Worm (Caenorhabditis elegans) whole organism, L4 larva: ENCODE results near the gene F09C8.1.

Experiments used
- D1046.2 ChIP-seq: fragments of 200-800 bp; sonication (Bioruptor generic); IDR thresholded peaks from 2 replicates; pipeline ENCODE4 v1.3.6; 2022; ENCODE audit warnings: missing genetic modification characterization, missing compliant biosample characterization
- F37D6.2 ChIP-seq: sonication (generic microtip); optimal IDR thresholded peaks from 2 replicates; lab custom pipeline; 2016; ENCODE audit warnings: mild to moderate bottlenecking, missing genetic modification characterization, missing compliant biosample characterization
- Y105C5A.15 ChIP-seq: fragments of 200-800 bp; sonication (Bioruptor generic); IDR thresholded peaks from 2 replicates; pipeline ENCODE4 v1.3.6; 2022; ENCODE audit warnings: missing genetic modification characterization, missing compliant biosample characterization
- Y5F2A.4 ChIP-seq: fragments of 200-800 bp; sonication (Bioruptor generic); optimal IDR thresholded peaks from 2 replicates; lab custom pipeline; 2018; ENCODE audit warnings: mild to moderate bottlenecking, missing genetic modification characterization, missing compliant biosample characterization
- aha-1 ChIP-seq: fragments of 150-350 bp; peaks from one replicate; lab custom pipeline; 2014; ENCODE audit warnings: missing biosample characterization, missing genetic modification characterization
- ama-1 ChIP-seq: fragments of 150-350 bp; optimal IDR thresholded peaks from 2 replicates; lab custom pipeline; 2014; ENCODE audit warnings: inconsistent platforms, mixed read lengths
- ceh-28 ChIP-seq: fragments of 150-350 bp; optimal IDR thresholded peaks from 2 replicates; lab custom pipeline; 2014; ENCODE audit warnings: missing biosample characterization, missing genetic modification reagents, missing genetic modification characterization
- ceh-62 ChIP-seq: sonication (generic microtip); optimal IDR thresholded peaks from 2 replicates; lab custom pipeline; 2017; ENCODE audit warnings: missing biosample characterization, missing genetic modification characterization
- cey-2 ChIP-seq: sonication (generic microtip); optimal IDR thresholded peaks from 3 replicates; lab custom pipeline; 2017; ENCODE audit warnings: missing genetic modification characterization, mild to moderate bottlenecking, missing compliant biosample characterization, antibody characterized with exemption, borderline replicate concordance; ENCODE audit not compliant: insufficient read depth
- daf-16 ChIP-seq, 3 experiments: sonication (generic microtip); optimal IDR thresholded peaks; 2 replicates each; lab custom pipeline; 2016 to 2017; ENCODE audit warnings: missing genetic modification characterization in 3 of 3, missing genetic modification reagents in 3 of 3, mild to moderate bottlenecking in 2 of 3, missing compliant biosample characterization in 2 of 3, missing biosample characterization in 1 of 3, moderate library complexity in 1 of 3
- dmd-6 ChIP-seq: fragments of 200-800 bp; sonication (Bioruptor generic); IDR thresholded peaks from 2 replicates; pipeline ENCODE4 v1.3.6; 2022; ENCODE audit warnings: missing genetic modification reagents, missing genetic modification characterization, missing compliant biosample characterization
- dpl-1 ChIP-seq: fragments of 150-350 bp; optimal IDR thresholded peaks from 2 replicates; lab custom pipeline; 2014; ENCODE audit warnings: missing biosample characterization, missing genetic modification reagents, missing genetic modification characterization
- dve-1 ChIP-seq: sonication (generic microtip); optimal IDR thresholded peaks from 2 replicates; lab custom pipeline; 2017; ENCODE audit warnings: antibody characterized with exemption, mild to moderate bottlenecking, missing genetic modification characterization, missing compliant biosample characterization; ENCODE audit not compliant: insufficient read depth
- egl-43 ChIP-seq: fragments of 200-800 bp; sonication (Bioruptor generic); IDR thresholded peaks from 2 replicates; pipeline ENCODE4 v1.3.6; 2022; ENCODE audit warnings: missing genetic modification reagents, missing genetic modification characterization, missing compliant biosample characterization
- hif-1 ChIP-seq, 2 experiments: sonication (generic microtip); optimal IDR thresholded peaks; 2 replicates each; lab custom pipeline; 2016 to 2017; ENCODE audit warnings: missing compliant biosample characterization in 2 of 2, missing genetic modification characterization in 2 of 2, missing genetic modification reagents in 2 of 2, missing genotype in 2 of 2, mild to moderate bottlenecking in 1 of 2
- hlh-11 ChIP-seq: fragments of 200-800 bp; sonication (Bioruptor generic); optimal IDR thresholded peaks from 2 replicates; lab custom pipeline; 2018; ENCODE audit warnings: mild to moderate bottlenecking, missing genetic modification characterization, missing compliant biosample characterization
- hlh-30 ChIP-seq: sonication (generic microtip); optimal IDR thresholded peaks from 2 replicates; lab custom pipeline; 2017; ENCODE audit warnings: antibody characterized with exemption, mild to moderate bottlenecking, missing genetic modification characterization, missing compliant biosample characterization; ENCODE audit not compliant: insufficient read depth
- hmg-1.1 ChIP-seq: fragments of 200-800 bp; sonication (Bioruptor generic); IDR thresholded peaks from 2 replicates; pipeline ENCODE4 v1.3.6; 2022; ENCODE audit warnings: missing genetic modification reagents, missing genetic modification characterization, missing compliant biosample characterization
- lim-7 ChIP-seq: fragments of 200-800 bp; sonication (Bioruptor generic); IDR thresholded peaks from 2 replicates; pipeline ENCODE4 v1.3.6; 2022; ENCODE audit warnings: missing genetic modification characterization, missing compliant biosample characterization
- lin-13 ChIP-seq: fragments of 150-350 bp; optimal IDR thresholded peaks from 2 replicates; lab custom pipeline; 2014; ENCODE audit warnings: missing biosample characterization, missing genetic modification reagents, missing genetic modification characterization
- lin-15B ChIP-seq: fragments of 150-350 bp; sonication (generic microtip); optimal IDR thresholded peaks from 3 replicates; lab custom pipeline; 2014; ENCODE audit warnings: missing biosample characterization, missing genetic modification characterization
- madf-5 ChIP-seq, 2 experiments: fragments of 200-800 bp; sonication (Bioruptor generic); IDR thresholded peaks; 2 replicates each; pipeline ENCODE4 v1.3.6; 2022; ENCODE audit warnings: missing compliant biosample characterization in 2 of 2, missing genetic modification characterization in 2 of 2
- mdl-1 ChIP-seq, 2 experiments: fragments of 150-350 bp in 1 of 2; sonication (generic microtip) in 1 of 2; optimal IDR thresholded peaks; 2 replicates each; lab custom pipeline; 2014 to 2017; ENCODE audit warnings: missing biosample characterization in 2 of 2, missing genetic modification characterization in 2 of 2
- mep-1 ChIP-seq: fragments of 150-350 bp; sonication (generic microtip); optimal IDR thresholded peaks from 3 replicates; lab custom pipeline; 2014; ENCODE audit warnings: missing biosample characterization, missing genetic modification characterization
- mxl-2 ChIP-seq: fragments of 200-800 bp; sonication (Bioruptor generic); conservative IDR thresholded peaks from 2 replicates; pipeline ENCODE4 v1.3.6; 2022; ENCODE audit warnings: missing genetic modification reagents, missing genetic modification characterization, missing compliant biosample characterization
- mxl-3 ChIP-seq: fragments of 200-800 bp; sonication (Bioruptor generic); optimal IDR thresholded peaks from 2 replicates; lab custom pipeline; 2018; ENCODE audit warnings: mild to moderate bottlenecking, missing genetic modification characterization, missing compliant biosample characterization
- nhr-10 ChIP-seq: fragments of 150-350 bp; optimal IDR thresholded peaks from 2 replicates; lab custom pipeline; 2014; ENCODE audit warnings: missing biosample characterization, missing genetic modification characterization
- nhr-11 ChIP-seq: fragments of 150-350 bp; optimal IDR thresholded peaks from 2 replicates; lab custom pipeline; 2014; ENCODE audit warnings: missing biosample characterization, missing genetic modification characterization
- nhr-25 ChIP-seq: sonication (generic microtip); optimal IDR thresholded peaks from 2 replicates; lab custom pipeline; 2017; ENCODE audit warnings: missing genetic modification characterization, mild to moderate bottlenecking, missing compliant biosample characterization, antibody characterized with exemption, moderate library complexity, borderline replicate concordance; ENCODE audit not compliant: insufficient read depth
- nhr-28 ChIP-seq: fragments of 150-350 bp; optimal IDR thresholded peaks from 2 replicates; lab custom pipeline; 2014; ENCODE audit warnings: missing biosample characterization, missing genetic modification characterization
- nhr-48 ChIP-seq: sonication (generic microtip); optimal IDR thresholded peaks from 2 replicates; lab custom pipeline; 2016; ENCODE audit warnings: mild to moderate bottlenecking, missing genetic modification characterization, missing compliant biosample characterization
- nhr-77 ChIP-seq: fragments of 150-350 bp; optimal IDR thresholded peaks from 2 replicates; lab custom pipeline; 2014; ENCODE audit warnings: missing biosample characterization, missing genetic modification characterization
- php-3 ChIP-seq: fragments of 200-800 bp; sonication (Bioruptor generic); IDR thresholded peaks from 2 replicates; pipeline ENCODE4 v1.3.6; 2022; ENCODE audit warnings: missing genetic modification reagents, missing genetic modification characterization, missing compliant biosample characterization
- pqm-1 ChIP-seq: sonication (generic microtip); optimal IDR thresholded peaks from 2 replicates; lab custom pipeline; 2017; ENCODE audit warnings: missing biosample characterization, missing genetic modification characterization
- rbr-2 ChIP-seq: sonication (generic microtip); optimal IDR thresholded peaks from 2 replicates; lab custom pipeline; 2016; ENCODE audit warnings: missing genotype, missing genetic modification characterization, missing compliant biosample characterization
- saeg-2 ChIP-seq: fragments of 200-800 bp; sonication (Bioruptor generic); IDR thresholded peaks from 2 replicates; pipeline ENCODE4 v1.3.6; 2022; ENCODE audit warnings: missing genetic modification reagents, missing genetic modification characterization, missing compliant biosample characterization
- sdz-12 ChIP-seq: fragments of 200-800 bp; sonication (Bioruptor generic); optimal IDR thresholded peaks from 2 replicates; lab custom pipeline; 2018; ENCODE audit warnings: mild to moderate bottlenecking, missing genetic modification characterization, missing compliant biosample characterization
- set-16 ChIP-seq: fragments of 200-800 bp; sonication (Bioruptor generic); IDR thresholded peaks from 2 replicates; pipeline ENCODE4 v1.3.6; 2022; ENCODE audit warnings: missing genetic modification reagents, missing genetic modification characterization, missing compliant biosample characterization
- spr-1 ChIP-seq: sonication (generic microtip); optimal IDR thresholded peaks from 2 replicates; lab custom pipeline; 2016; ENCODE audit warnings: mild to moderate bottlenecking, missing genetic modification characterization, missing compliant biosample characterization
- unc-130 ChIP-seq: sonication (generic microtip); optimal IDR thresholded peaks from 2 replicates; lab custom pipeline; 2016; ENCODE audit warnings: missing genetic modification reagents, missing genetic modification characterization, missing compliant biosample characterization
- unc-62 ChIP-seq, 3 experiments: fragments of 150-350 bp in 1 of 3; sonication (generic microtip); optimal IDR thresholded peaks in 2 of 3; peaks in 1 of 3; 1 replicate in 1 of 3; 2 replicates in 2 of 3; lab custom pipeline; 2014 to 2017; ENCODE audit warnings: missing biosample characterization in 3 of 3, missing genetic modification characterization in 3 of 3, missing genetic modification reagents in 3 of 3, missing genotype in 1 of 3
- vab-7 ChIP-seq: fragments of 200-800 bp; sonication (Bioruptor generic); IDR thresholded peaks from 2 replicates; pipeline ENCODE4 v1.3.6; 2022; ENCODE audit warnings: missing genetic modification reagents, missing genetic modification characterization, missing compliant biosample characterization
- zfp-2 ChIP-seq: sonication (generic microtip); optimal IDR thresholded peaks from 2 replicates; lab custom pipeline; 2016; ENCODE audit warnings: mild to moderate bottlenecking, missing genetic modification characterization, missing compliant biosample characterization

F09C8.1 gene

DNA sequence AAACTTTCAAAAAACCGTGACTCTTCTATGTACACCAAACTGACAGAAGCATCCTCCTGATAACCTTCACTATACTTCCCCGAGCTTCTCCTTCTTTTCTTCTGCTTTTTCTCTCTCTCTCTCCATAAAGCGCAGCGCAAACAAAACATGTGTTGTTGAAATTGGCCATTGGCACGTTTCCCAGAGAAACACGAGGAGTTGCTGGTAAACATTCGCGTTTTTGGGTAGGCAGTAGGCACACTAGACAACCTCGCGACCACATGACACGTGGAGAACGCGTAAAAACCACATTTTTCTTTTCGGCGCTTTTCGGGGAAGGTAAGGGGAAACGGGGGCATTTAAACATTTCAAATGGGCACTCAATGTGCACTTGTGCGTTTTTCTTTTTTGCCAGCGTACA is 32.3 kb downstream of the F09C8.1 start (continued):
- peak; percentile 77 for TF ChIP-seq mxl-3 (GFP tag; lab: Kevin White, UChicago)
- TF ChIP-seq nhr-77 (tag; lab: Kevin White, UChicago), result peak; percentile 80
- TF ChIP-seq dpl-1, result peak; percentile 4
- no peak for TF ChIP-seq ama-1 (lab: Kevin White, UChicago)
- TF ChIP-seq nhr-25 (tag; lab: Kevin White, UChicago), result no peak
- TF ChIP-seq dve-1 (tag; lab: Kevin White, UChicago), result peak; percentile 89
- TF ChIP-seq vab-7 (GFP tag; lab: Robert Waterston, UW), result no peak
- peak; percentile 97 for TF ChIP-seq hlh-30 (tag; lab: Kevin White, UChicago)
- TF ChIP-seq lim-7 (GFP tag; lab: Robert Waterston, UW), result no peak
- TF ChIP-seq saeg-2, result no peak
- TF ChIP-seq nhr-11 (tag; lab: Kevin White, UChicago), result peak; percentile 66
- peak; percentile 71; the same call in 1 of the 2 replicates for TF ChIP-seq egl-43 (GFP tag; lab: Robert Waterston, UW)
- no peak for TF ChIP-seq madf-5 (GFP tag; IDR thresholded peaks at IDR 0.05; lab: Robert Waterston, UW)

ce11 chrX:16130213-16130612 is 33.1 kb downstream of the F09C8.1 start:
- peak in 1 of 2 experiments; percentile 37 for TF ChIP-seq hif-1 (tag; optimal IDR thresholded peaks at IDR 0.05; lab: Kevin White, UChicago)
- no peak for TF ChIP-seq zfp-2 (tag; lab: Kevin White, UChicago)
- TF ChIP-seq dve-1 (tag; lab: Kevin White, UChicago), result peak; percentile 72
- peak in 1 of 2 experiments; percentile 89 for TF ChIP-seq unc-62 (GFP tag; optimal IDR thresholded peaks at IDR 0.05 in 1 of 2; lab: Kevin White, UChicago)
- TF ChIP-seq unc-62 (tag; optimal IDR thresholded peaks at IDR 0.05; lab: Kevin White, UChicago), result no peak
- peak; percentile 54; the same call in 1 of the 2 replicates for TF ChIP-seq php-3 (GFP tag; lab: Robert Waterston, UW)
- peak in 1 of 2 experiments; percentile 50 for TF ChIP-seq mdl-1 (tag; optimal IDR thresholded peaks at IDR 0.05; lab: Kevin White, UChicago)
- TF ChIP-seq ceh-28, result no peak
- no peak for TF ChIP-seq daf-16 (GFP tag; optimal IDR thresholded peaks at IDR 0.05; lab: Kevin White, UChicago)
- peak; percentile 98 for TF ChIP-seq daf-16 (tag; optimal IDR thresholded peaks at IDR 0.05; lab: Kevin White, UChicago)
- peak; percentile 68 for TF ChIP-seq pqm-1
- 0 out of 2 replicates have a peak, but pooled peaks have one; percentile 7 for TF ChIP-seq dmd-6
- peak; percentile 5 for TF ChIP-seq hlh-30 (tag; lab: Kevin White, UChicago)
- peak; percentile 78 for TF ChIP-seq nhr-28 (tag; lab: Kevin White, UChicago)
- TF ChIP-seq D1046.2, result no peak
- peak; percentile 34 for TF ChIP-seq hlh-11 (tag; lab: Kevin White, UChicago)
- TF ChIP-seq nhr-77 (tag; lab: Kevin White, UChicago), result peak; percentile 40

- no peak for TF ChIP-seq ceh-62 (tag; lab: Kevin White, UChicago)
- TF ChIP-seq mep-1 (tag; lab: Kevin White, UChicago), result peak; percentile 46
- no peak for TF ChIP-seq cey-2 (tag; lab: Kevin White, UChicago)
- TF ChIP-seq nhr-11 (tag; lab: Kevin White, UChicago), result peak; percentile 14
- no peak for TF ChIP-seq zfp-2 (tag; lab: Kevin White, UChicago)
- peak in 1 of 2 experiments; percentile 79 for TF ChIP-seq mdl-1 (tag; optimal IDR thresholded peaks at IDR 0.05; lab: Kevin White, UChicago)
- TF ChIP-seq php-3 (GFP tag; lab: Robert Waterston, UW), result no peak
- TF ChIP-seq unc-62 (GFP tag; optimal IDR thresholded peaks at IDR 0.05 in 1 of 2; lab: Kevin White, UChicago), result peak in 1 of 2 experiments; percentile 87
- TF ChIP-seq unc-62 (tag; optimal IDR thresholded peaks at IDR 0.05; lab: Kevin White, UChicago), result no peak
- TF ChIP-seq daf-16 (GFP tag; optimal IDR thresholded peaks at IDR 0.05; lab: Kevin White, UChicago), result peak in 1 of 2 experiments; percentile 61
- TF ChIP-seq daf-16 (tag; optimal IDR thresholded peaks at IDR 0.05; lab: Kevin White, UChicago), result peak; percentile 2
- no peak for TF ChIP-seq egl-43 (GFP tag; lab: Robert Waterston, UW)
- no peak for TF ChIP-seq Y105C5A.15 (GFP tag; lab: Robert Waterston, UW)
- peak; percentile 28 for TF ChIP-seq F37D6.2
- peak; percentile 28 for TF ChIP-seq ama-1 (lab: Kevin White, UChicago)
- peak; percentile 91 for TF ChIP-seq aha-1 (tag; lab: Kevin White, UChicago)
- TF ChIP-seq lin-13 (GFP tag; lab: Kevin White, UChicago), result no peak
- TF ChIP-seq dmd-6, result peak; percentile 20; the same call in 1 of the 2 replicates
- TF ChIP-seq lin-15B (tag; lab: Kevin White, UChicago), result no peak
- TF ChIP-seq Y5F2A.4 (GFP tag; lab: Kevin White, UChicago), result no peak
- no peak for TF ChIP-seq spr-1
- TF ChIP-seq hlh-11 (tag; lab: Kevin White, UChicago), result peak; percentile 42
- TF ChIP-seq hmg-1.1 (GFP tag; lab: Robert Waterston, UW), result peak; percentile 53
- TF ChIP-seq sdz-12, result no peak
- TF ChIP-seq mxl-2 (GFP tag; lab: Robert Waterston, UW), result no peak
- TF ChIP-seq nhr-48 (tag; lab: Kevin White, UChicago), result no peak
- no peak for TF ChIP-seq unc-130 (GFP tag; lab: Kevin White, UChicago)
- TF ChIP-seq hlh-30 (tag; lab: Kevin White, UChicago), result peak; percentile 74
- TF ChIP-seq rbr-2, result peak; percentile 54
- TF ChIP-seq nhr-10 (tag; lab: Kevin White, UChicago), result no peak
- peak; percentile 56 for TF ChIP-seq set-16 (GFP tag; lab: Robert Waterston, UW)
Measured at ce11 chrX:16128794-16129193, 34.5 kb downstream of the F09C8.1 start, which contains the start of gene ZK1073.1. ZK1073.1 (minus strand) TSS chrX:16128865.
